Worm (Caenorhabditis elegans) whole organism, late embryonic: ENCODE measurements around the gene srx-31.
"Not testable (repeated sequence)": the region's sequence is repeated elsewhere in the genome, so short reads cannot be mapped to it uniquely, and the experiment has no call there.

Source experiments
- C38D4.7 ChIP-seq: fragments of 200-800 bp; sonication (Bioruptor generic); optimal IDR thresholded peaks from 2 replicates; lab custom pipeline; 2018; ENCODE audit warnings: mild to moderate bottlenecking, missing genetic modification characterization, moderate library complexity, missing compliant biosample characterization
- F13H6.1 ChIP-seq: sonication (generic microtip); optimal IDR thresholded peaks from 2 replicates; lab custom pipeline; 2016; ENCODE audit warnings: missing genetic modification characterization, missing compliant biosample characterization
- ahr-1 ChIP-seq: sonication (generic microtip); optimal IDR thresholded peaks from 2 replicates; lab custom pipeline; 2016; ENCODE audit warnings: missing genetic modification characterization, missing compliant biosample characterization
- ceh-2 ChIP-seq: sonication (generic microtip); optimal IDR thresholded peaks from 2 replicates; lab custom pipeline; 2016; ENCODE audit warnings: missing genotype, missing genetic modification characterization, missing compliant biosample characterization
- ceh-30 ChIP-seq: fragments of 150-350 bp; optimal IDR thresholded peaks from 2 replicates; lab custom pipeline; 2014; ENCODE audit warnings: missing biosample characterization, missing genetic modification characterization
- ceh-31 ChIP-seq: sonication (generic microtip); optimal IDR thresholded peaks from 2 replicates; lab custom pipeline; 2016; ENCODE audit warnings: missing genetic modification characterization, missing compliant biosample characterization
- ceh-45 ChIP-seq: fragments of 200-800 bp; sonication (Bioruptor generic); IDR thresholded peaks from 2 replicates; pipeline ENCODE4 v1.3.6; 2022; ENCODE audit warnings: missing genetic modification reagents, missing genetic modification characterization, missing compliant biosample characterization
- ceh-6 ChIP-seq: fragments of 200-800 bp; sonication (Bioruptor generic); optimal IDR thresholded peaks from 2 replicates; lab custom pipeline; 2018; ENCODE audit warnings: mild to moderate bottlenecking, missing genetic modification characterization, missing compliant biosample characterization
- elt-2 ChIP-seq: sonication (generic microtip); optimal IDR thresholded peaks from 2 replicates; lab custom pipeline; 2016; ENCODE audit warnings: missing genetic modification reagents, missing genetic modification characterization, missing compliant biosample characterization
- ets-4 ChIP-seq: sonication (generic microtip); optimal IDR thresholded peaks from 2 replicates; lab custom pipeline; 2016; ENCODE audit warnings: missing genetic modification characterization, missing compliant biosample characterization
- eyg-1 ChIP-seq: sonication (generic microtip); optimal IDR thresholded peaks from 2 replicates; lab custom pipeline; 2016; ENCODE audit warnings: missing genotype, missing genetic modification characterization, missing compliant biosample characterization
- fax-1 ChIP-seq: sonication (generic microtip); optimal IDR thresholded peaks from 2 replicates; lab custom pipeline; 2016; ENCODE audit warnings: missing genotype, missing genetic modification characterization, missing compliant biosample characterization
- fkh-6 ChIP-seq: sonication (generic microtip); optimal IDR thresholded peaks from 2 replicates; lab custom pipeline; 2016; ENCODE audit warnings: missing genetic modification characterization, missing compliant biosample characterization
- gmeb-2 ChIP-seq: sonication (generic microtip); optimal IDR thresholded peaks from 2 replicates; lab custom pipeline; 2016; ENCODE audit warnings: missing genetic modification characterization, inconsistent platforms, missing compliant biosample characterization
- hlh-8 ChIP-seq: sonication (generic microtip); optimal IDR thresholded peaks from 2 replicates; lab custom pipeline; 2016; ENCODE audit warnings: missing genotype, missing genetic modification characterization, missing compliant biosample characterization
- lin-11 ChIP-seq: fragments of 200-800 bp; sonication (Bioruptor generic); optimal IDR thresholded peaks from 2 replicates; lab custom pipeline; 2018; ENCODE audit warnings: mild to moderate bottlenecking, missing genetic modification characterization, missing compliant biosample characterization
- madf-2 ChIP-seq: sonication (generic microtip); optimal IDR thresholded peaks from 2 replicates; lab custom pipeline; 2017; ENCODE audit warnings: missing genetic modification characterization, missing compliant biosample characterization
- mec-3 ChIP-seq: sonication (generic microtip); optimal IDR thresholded peaks from 2 replicates; lab custom pipeline; 2016; ENCODE audit warnings: borderline replicate concordance, missing genetic modification characterization, missing compliant biosample characterization
- nfya-1 ChIP-seq: sonication (generic microtip); optimal IDR thresholded peaks from 2 replicates; lab custom pipeline; 2017; ENCODE audit warnings: missing genetic modification characterization, mild to moderate bottlenecking, missing compliant biosample characterization, antibody characterized with exemption, moderate library complexity
- nhr-232 ChIP-seq: sonication (generic microtip); optimal IDR thresholded peaks from 2 replicates; lab custom pipeline; 2016; ENCODE audit warnings: missing genetic modification characterization, missing compliant biosample characterization
- npax-4 ChIP-seq: sonication (generic microtip); optimal IDR thresholded peaks from 2 replicates; lab custom pipeline; 2016; ENCODE audit warnings: missing genetic modification characterization, missing compliant biosample characterization
- odd-2 ChIP-seq: sonication (generic microtip); optimal IDR thresholded peaks from 2 replicates; lab custom pipeline; 2017; ENCODE audit warnings: antibody characterized with exemption, mild to moderate bottlenecking, missing genetic modification characterization, missing compliant biosample characterization
- pat-9 ChIP-seq: fragments of 200-800 bp; sonication (Bioruptor generic); optimal IDR thresholded peaks from 2 replicates; lab custom pipeline; 2018; ENCODE audit warnings: mild to moderate bottlenecking, missing genetic modification characterization, moderate library complexity, missing compliant biosample characterization
- ref-2 ChIP-seq: sonication (generic microtip); optimal IDR thresholded peaks from 2 replicates; lab custom pipeline; 2016; ENCODE audit warnings: missing genetic modification characterization, missing compliant biosample characterization
- sox-2 ChIP-seq: fragments of 200-800 bp; sonication (Bioruptor generic); IDR thresholded peaks from 2 replicates; pipeline ENCODE4 v1.3.6; 2022; ENCODE audit warnings: missing genetic modification reagents, missing genetic modification characterization, missing compliant biosample characterization
- tbx-2 ChIP-seq: sonication (generic microtip); optimal IDR thresholded peaks from 2 replicates; lab custom pipeline; 2016; ENCODE audit warnings: missing genetic modification characterization, missing compliant biosample characterization
- tbx-7 ChIP-seq: sonication (generic microtip); optimal IDR thresholded peaks from 2 replicates; lab custom pipeline; 2016; ENCODE audit warnings: missing genotype, missing genetic modification characterization, missing compliant biosample characterization
- ttx-3 ChIP-seq: sonication (generic microtip); optimal IDR thresholded peaks from 2 replicates; lab custom pipeline; 2016; ENCODE audit warnings: missing genetic modification reagents, missing genetic modification characterization, missing compliant biosample characterization
- unc-55 ChIP-seq: sonication (generic microtip); optimal IDR thresholded peaks from 2 replicates; lab custom pipeline; 2017; ENCODE audit warnings: missing biosample characterization, missing genetic modification reagents, missing genetic modification characterization
- zip-5 ChIP-seq: sonication (generic microtip); optimal IDR thresholded peaks from 2 replicates; lab custom pipeline; 2016; ENCODE audit warnings: missing genetic modification characterization, missing compliant biosample characterization

srx-31 gene

DNA sequence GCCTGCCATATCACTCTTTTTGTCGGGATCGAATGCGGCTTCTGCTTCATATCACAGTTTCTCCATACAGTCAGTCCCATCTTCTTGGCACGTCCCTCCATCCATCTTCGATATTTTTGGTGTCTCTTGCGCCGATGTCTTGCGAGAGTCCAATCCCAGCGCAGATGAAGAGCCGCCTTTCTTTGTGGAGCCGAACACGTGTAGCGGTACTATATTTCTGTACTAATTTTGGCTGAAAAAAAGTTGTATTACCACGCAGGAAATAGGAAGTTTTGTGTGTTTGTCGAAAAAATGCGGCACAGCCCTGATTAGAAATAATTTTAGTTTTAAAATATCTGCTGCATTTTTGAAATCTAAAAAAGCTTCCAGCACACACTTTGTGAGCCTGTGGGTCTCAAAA lies 20.3 kb upstream of the srx-31 start, which contains the start of gene K09C6.8:
K09C6.8 (minus strand) TSS at position 101 of the 400 bp plus-strand sequence.
- TF ChIP-seq ceh-30 (tag; lab: Kevin White, UChicago); odd-2 (tag; lab: Kevin White, UChicago); unc-55 (GFP tag; lab: Kevin White, UChicago): not testable (repeated sequence)

DNA sequence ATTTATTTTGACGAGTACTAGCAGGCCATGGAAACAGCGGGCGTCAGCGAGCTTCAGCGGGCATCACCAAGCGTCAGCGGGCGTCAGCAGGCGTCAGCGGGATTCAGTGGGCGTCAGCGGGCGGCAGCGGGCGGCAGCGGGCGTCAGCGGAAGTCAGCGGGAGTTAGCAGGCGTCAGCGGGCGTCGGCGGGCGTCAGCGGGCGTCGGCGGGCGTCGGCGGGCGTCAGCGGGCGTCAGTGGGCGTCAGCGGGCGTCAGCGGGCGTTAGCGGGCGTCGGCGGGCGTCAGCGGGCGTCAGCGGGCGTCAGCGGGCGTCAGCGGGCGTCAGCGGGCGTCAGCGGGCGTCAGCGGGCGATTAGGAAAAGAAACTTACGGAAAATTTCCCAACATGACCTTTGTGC lies 19.8 kb upstream of the srx-31 start:
- TF ChIP-seq nhr-232 (tag; lab: Kevin White, UChicago) (no peak), F13H6.1 (tag; lab: Kevin White, UChicago) (no peak), gmeb-2 (tag; lab: Kevin White, UChicago) (no peak), tbx-7 (tag; lab: Kevin White, UChicago) (no peak), tbx-2 (tag; lab: Kevin White, UChicago) (no peak), nfya-1 (tag; lab: Kevin White, UChicago) (no peak), zip-5 (tag; lab: Kevin White, UChicago) (no peak)

DNA sequence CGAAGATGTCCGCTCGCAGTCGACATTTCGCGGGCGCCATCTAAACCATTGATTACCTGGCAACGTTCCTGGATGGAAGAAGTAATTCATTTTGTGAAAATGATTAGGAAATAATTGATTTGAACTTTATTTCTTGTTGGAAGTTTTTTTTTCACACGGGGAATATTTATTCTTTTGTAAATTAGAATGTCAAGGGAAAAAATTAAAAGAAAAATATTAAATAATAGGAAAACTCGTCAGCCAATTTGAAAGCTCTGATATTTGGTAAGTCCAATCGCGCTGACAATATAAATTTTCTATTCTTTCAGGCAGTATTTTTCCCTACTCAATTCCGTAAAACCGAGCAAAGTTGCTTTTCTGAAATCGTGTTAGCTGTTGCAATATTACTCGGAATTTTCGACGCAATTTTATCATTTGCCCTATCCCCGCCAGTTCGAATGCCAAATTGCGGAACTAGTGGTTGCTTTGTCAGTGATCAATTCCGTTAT lies 16.2 kb upstream of the srx-31 start, which contains the start of the genes K09C6.7 and K09C6.10:
K09C6.7 (minus strand) TSS at position 101 of the 488 bp plus-strand sequence.
K09C6.10 (plus strand) TSS at position 438 of the 488 bp plus-strand sequence.
- TF ChIP-seq gmeb-2 (tag; lab: Kevin White, UChicago); fax-1 (tag; lab: Kevin White, UChicago); C38D4.7 (GFP tag; lab: Kevin White, UChicago): not testable (repeated sequence)

DNA sequence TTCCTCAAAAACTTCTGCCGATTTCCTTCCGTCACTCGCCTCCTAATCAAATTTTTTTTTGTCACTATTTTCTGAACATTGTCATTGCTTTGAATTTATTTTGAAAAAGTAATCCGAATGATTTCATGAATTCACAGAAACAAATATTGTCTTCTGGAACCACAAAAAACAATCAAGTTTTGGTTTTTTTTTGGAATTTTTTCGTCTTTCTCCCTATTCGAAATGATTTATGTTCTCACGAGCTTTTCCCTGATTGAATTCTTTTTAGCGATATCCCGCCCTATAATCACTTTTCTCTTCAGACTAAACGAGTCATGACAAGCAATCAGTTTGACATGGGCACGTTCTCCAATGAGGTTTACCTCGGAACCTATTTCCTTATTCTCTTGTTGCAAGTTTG lies 10.5 kb upstream of the srx-31 start, which contains the start of gene F41H8.1:
F41H8.1 (plus strand) TSS at position 301 of the 400 bp plus-strand sequence.
- TF ChIP-seq eyg-1 (tag; lab: Kevin White, UChicago) (no peak), unc-55 (GFP tag; lab: Kevin White, UChicago) (no peak), ceh-6 (GFP tag; lab: Kevin White, UChicago) (no peak), ahr-1 (tag; lab: Kevin White, UChicago) (no peak), ref-2 (tag; lab: Kevin White, UChicago) (no peak), mec-3 (tag; lab: Kevin White, UChicago) (no peak), madf-2 (tag; lab: Kevin White, UChicago) (no peak), elt-2 (tag; lab: Kevin White, UChicago) (no peak), ceh-45 (GFP tag; lab: Robert Waterston, UW) (no peak), sox-2 (GFP tag; lab: Robert Waterston, UW) (no peak), nhr-232 (tag; lab: Kevin White, UChicago) (no peak), fkh-6 (tag; lab: Kevin White, UChicago) (no peak), ceh-2 (tag; lab: Kevin White, UChicago) (no peak), tbx-7 (tag; lab: Kevin White, UChicago) (no peak), nfya-1 (tag; lab: Kevin White, UChicago) (no peak), hlh-8 (no peak), ceh-31 (tag; lab: Kevin White, UChicago) (no peak), fax-1 (tag; lab: Kevin White, UChicago) (no peak)

DNA sequence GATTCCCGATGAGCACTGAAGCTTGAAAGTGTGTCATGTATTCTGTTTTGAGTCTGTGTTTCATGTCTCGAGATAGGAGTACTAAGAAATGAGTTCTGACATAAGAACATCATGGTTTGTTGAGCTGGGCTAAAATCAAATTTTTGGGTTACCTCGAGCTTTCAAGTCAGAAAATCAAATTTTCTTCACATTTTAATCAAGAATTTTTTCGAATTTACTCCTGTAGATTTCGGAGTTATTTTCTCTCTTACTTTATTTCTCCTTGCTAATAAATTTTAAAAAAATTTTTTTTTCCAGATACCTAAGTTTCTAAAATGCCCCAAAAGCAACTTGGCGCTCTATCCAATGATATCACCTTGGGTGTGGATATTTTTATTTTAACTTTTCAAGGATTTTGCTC lies 3.3 kb upstream of the srx-31 start, which contains the start of gene F41H8.2:
F41H8.2 (plus strand) TSS at position 301 of the 400 bp plus-strand sequence.
- no peak for TF ChIP-seq nhr-232 (tag; lab: Kevin White, UChicago)
- TF ChIP-seq ceh-30 (tag; lab: Kevin White, UChicago) = no peak
- TF ChIP-seq ets-4 (tag; lab: Kevin White, UChicago) = no peak
- no peak for TF ChIP-seq ttx-3 (tag; lab: Kevin White, UChicago)
- no peak for TF ChIP-seq pat-9 (tag; lab: Kevin White, UChicago)
- TF ChIP-seq lin-11 (tag; lab: Kevin White, UChicago) = no peak
- TF ChIP-seq npax-4 (tag; lab: Kevin White, UChicago) = no peak
